Worm (Caenorhabditis elegans) whole organism, L3 larva: ENCODE results near the gene K11H3.2.

Experiments used
- aly-2 ChIP-seq: fragments of 150-350 bp; optimal IDR thresholded peaks from 2 replicates; lab custom pipeline; 2014; ENCODE audit warnings: missing biosample characterization, missing genetic modification characterization
- ceh-28 ChIP-seq: fragments of 150-350 bp; optimal IDR thresholded peaks from 2 replicates; lab custom pipeline; 2014; ENCODE audit warnings: missing biosample characterization, missing genetic modification reagents, missing genetic modification characterization
- ceh-9 ChIP-seq: sonication (generic microtip); optimal IDR thresholded peaks from 2 replicates; lab custom pipeline; 2018; ENCODE audit warnings: missing biosample characterization, missing genetic modification characterization
- egl-5 ChIP-seq: fragments of 150-350 bp; optimal IDR thresholded peaks from 2 replicates; lab custom pipeline; 2017; ENCODE audit warnings: missing biosample characterization, missing genetic modification reagents, missing genetic modification characterization, inconsistent platforms
- elt-1 ChIP-seq: fragments of 150-350 bp; optimal IDR thresholded peaks from 2 replicates; lab custom pipeline; 2014; ENCODE audit warnings: missing biosample characterization, missing genetic modification characterization
- elt-2 ChIP-seq: sonication (generic microtip); optimal IDR thresholded peaks from 2 replicates; lab custom pipeline; 2016; ENCODE audit warnings: missing genetic modification reagents, mild to moderate bottlenecking, missing genetic modification characterization, missing compliant biosample characterization
- elt-3 ChIP-seq, 3 experiments: fragments of 150-350 bp in 1 of 3; sonication (generic microtip) in 2 of 3; optimal IDR thresholded peaks; 2 replicates in 2 of 3; 4 replicates in 1 of 3; lab custom pipeline; 2014 to 2017; ENCODE audit warnings: missing biosample characterization in 3 of 3, missing genetic modification characterization in 3 of 3
- fkh-10 ChIP-seq: sonication (generic microtip); optimal IDR thresholded peaks from 2 replicates; lab custom pipeline; 2017; ENCODE audit warnings: missing biosample characterization, missing genetic modification reagents, missing genetic modification characterization
- jun-1 ChIP-seq: fragments of 150-350 bp; optimal IDR thresholded peaks from 2 replicates; lab custom pipeline; 2014; ENCODE audit warnings: missing biosample characterization, missing genetic modification reagents, missing genetic modification characterization
- lin-15B ChIP-seq: fragments of 150-350 bp; optimal IDR thresholded peaks from 2 replicates; lab custom pipeline; 2014; ENCODE audit warnings: missing biosample characterization, missing genetic modification characterization
- lin-39 ChIP-seq: fragments of 150-350 bp; optimal IDR thresholded peaks from 2 replicates; lab custom pipeline; 2018; ENCODE audit warnings: missing biosample characterization, missing genetic modification reagents, missing genetic modification characterization
- lsy-12 ChIP-seq: sonication (generic microtip); optimal IDR thresholded peaks from 2 replicates; lab custom pipeline; 2016; ENCODE audit warnings: mild to moderate bottlenecking, missing genetic modification characterization, missing compliant biosample characterization
- nfya-1 ChIP-seq: sonication (generic microtip); optimal IDR thresholded peaks from 2 replicates; lab custom pipeline; 2017; ENCODE audit warnings: missing genetic modification characterization, mild to moderate bottlenecking, missing compliant biosample characterization, antibody characterized with exemption, moderate library complexity; ENCODE audit not compliant: insufficient read depth
- nhr-12 ChIP-seq: fragments of 150-350 bp; optimal IDR thresholded peaks from 2 replicates; lab custom pipeline; 2014; ENCODE audit warnings: missing biosample characterization, missing genetic modification characterization
- nhr-67 ChIP-seq: fragments of 150-350 bp; optimal IDR thresholded peaks from 2 replicates; lab custom pipeline; 2014; ENCODE audit warnings: missing biosample characterization, missing genetic modification characterization
- nhr-76 ChIP-seq: fragments of 150-350 bp; sonication (generic microtip); optimal IDR thresholded peaks from 5 replicates; lab custom pipeline; 2014; ENCODE audit warnings: missing biosample characterization, missing genetic modification characterization
- nhr-77 ChIP-seq: fragments of 150-350 bp; optimal IDR thresholded peaks from 2 replicates; lab custom pipeline; 2014; ENCODE audit warnings: missing biosample characterization, missing genetic modification characterization
- pha-4 ChIP-seq: fragments of 150-350 bp; optimal IDR thresholded peaks from 2 replicates; lab custom pipeline; 2014; ENCODE audit warnings: missing biosample characterization, missing genetic modification reagents, missing genetic modification characterization
- pqm-1 ChIP-seq: fragments of 150-350 bp; optimal IDR thresholded peaks from 2 replicates; lab custom pipeline; 2017; ENCODE audit warnings: missing biosample characterization, missing genetic modification characterization, inconsistent platforms
- sea-2 ChIP-seq: fragments of 150-350 bp; sonication (generic microtip); optimal IDR thresholded peaks from 4 replicates; lab custom pipeline; 2014; ENCODE audit warnings: missing biosample characterization, missing genetic modification reagents, missing genetic modification characterization
- skn-1 ChIP-seq: fragments of 150-350 bp; optimal IDR thresholded peaks from 2 replicates; lab custom pipeline; 2014; ENCODE audit warnings: missing biosample characterization, missing genetic modification characterization
- tbx-2 ChIP-seq: sonication (generic microtip); optimal IDR thresholded peaks from 2 replicates; lab custom pipeline; 2016; ENCODE audit warnings: mild to moderate bottlenecking, missing genetic modification characterization, missing compliant biosample characterization
- unc-62 ChIP-seq: fragments of 150-350 bp; sonication (generic microtip); optimal IDR thresholded peaks from 4 replicates; lab custom pipeline; 2014; ENCODE audit warnings: missing biosample characterization, missing genetic modification reagents, missing genetic modification characterization
- ztf-4 ChIP-seq: fragments of 150-350 bp; optimal IDR thresholded peaks from 2 replicates; lab custom pipeline; 2014; ENCODE audit warnings: missing biosample characterization, missing genetic modification characterization

The K11H3.2 gene

DNA sequence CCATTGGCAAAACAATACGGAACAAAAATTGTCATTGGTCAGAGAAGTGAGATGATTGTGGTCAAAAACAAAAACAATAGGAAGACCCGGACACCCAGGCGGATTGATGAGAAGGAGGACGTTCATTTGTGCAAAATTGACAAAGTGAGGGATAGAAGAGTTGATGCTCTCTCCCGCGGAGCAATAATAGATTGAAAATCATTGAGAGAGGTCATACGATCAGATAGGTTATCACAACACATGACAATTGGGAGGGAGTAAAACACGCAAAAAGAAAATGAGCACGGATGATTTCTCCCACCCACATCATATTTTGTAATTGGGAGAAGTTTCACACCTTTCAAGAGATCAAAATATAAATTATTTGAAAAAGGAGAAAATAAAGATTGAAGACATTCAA, 39.4 kb downstream of the K11H3.2 start:
- TF ChIP-seq egl-5 (peak; percentile 32), elt-1 (tag; lab: Kevin White, UChicago) (no peak)

DNA sequence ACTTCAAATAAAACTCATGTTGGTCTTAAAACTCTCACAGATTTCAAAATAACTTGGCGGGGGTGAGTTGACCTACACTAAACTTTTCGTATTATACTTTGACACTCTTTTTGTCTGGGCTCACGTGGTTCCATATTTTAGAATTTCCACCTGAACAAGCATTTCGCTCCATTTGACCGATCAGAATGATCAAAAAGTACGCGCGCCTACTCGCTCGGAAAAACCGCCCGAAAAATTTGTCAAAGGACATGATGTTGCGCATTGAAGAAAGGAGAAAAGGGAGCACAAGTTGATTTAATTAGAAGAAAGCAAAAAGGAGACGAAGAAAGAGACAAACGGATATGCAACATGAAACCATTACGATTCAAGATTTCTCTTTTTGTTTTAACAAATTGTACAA, 40.1 kb downstream of the K11H3.2 start:
- TF ChIP-seq jun-1 (tag; lab: Kevin White, UChicago) (no peak), fkh-10 (GFP tag; lab: Kevin White, UChicago) (peak; percentile 36)

DNA sequence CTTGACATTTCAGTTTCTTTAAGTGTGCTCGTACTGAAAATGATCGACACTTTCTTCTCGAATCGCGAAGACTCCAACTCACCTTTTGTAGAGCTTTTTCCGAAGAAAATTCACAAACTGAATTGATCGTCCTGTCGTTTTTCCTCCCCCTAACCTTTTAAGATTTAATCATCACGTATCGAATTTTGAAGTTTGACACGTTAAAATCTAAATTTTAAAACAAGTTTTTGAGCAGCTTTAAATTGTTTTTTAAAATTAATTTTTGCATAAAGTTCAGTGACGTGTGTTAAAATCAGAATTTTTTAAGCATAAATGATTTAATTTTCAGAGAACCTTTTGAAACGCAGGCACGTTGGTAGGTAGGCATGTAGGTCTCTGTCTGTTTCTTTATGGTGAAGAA, 45.1 kb downstream of the K11H3.2 start, which contains the start of gene alg-4:
Gene alg-4, minus strand, starts transcription at position 101 of the 400 bp plus-strand sequence.
- TF ChIP-seq ceh-9 (tag; lab: Kevin White, UChicago) (no peak), aly-2 (no peak), elt-2 (no peak), ceh-28 (tag; lab: Kevin White, UChicago) (no peak), lin-15B (tag; lab: Kevin White, UChicago) (no peak), lin-39 (tag; lab: Kevin White, UChicago) (no peak), elt-3 (tag; optimal IDR thresholded peaks at IDR 0.05; lab: Kevin White, UChicago) (no peak), elt-1 (tag; lab: Kevin White, UChicago) (no peak), skn-1 (no peak), sea-2 (GFP tag; lab: Kevin White, UChicago) (no peak), nhr-76 (tag; lab: Kevin White, UChicago) (no peak), nfya-1 (tag; lab: Kevin White, UChicago) (no peak), pqm-1 (tag; lab: Kevin White, UChicago) (no peak), nhr-12 (tag; lab: Kevin White, UChicago) (no peak), lsy-12 (no peak), nhr-67 (tag; lab: Kevin White, UChicago) (no peak), unc-62 (no peak), pha-4 (no peak)

- TF ChIP-seq egl-5 (no peak), ztf-4 (tag; lab: Kevin White, UChicago) (no peak), tbx-2 (no peak), pqm-1 (tag; lab: Kevin White, UChicago) (no peak), nfya-1 (tag; lab: Kevin White, UChicago) (no peak), nhr-77 (tag; lab: Kevin White, UChicago) (no peak)
Measured at ce11 chrIII:9892855-9893254, 46.7 kb downstream of the K11H3.2 start, which contains the start of gene mam-7. Gene mam-7 (plus strand): TSS chrIII:9893155.
